Fruit fly (Drosophila melanogaster) whole organism, embryonic: ENCODE measurements around the gene Golgin84.

ENCODE experiments used
- Adf1 ChIP-seq: fragments of 200-800 bp; sonication (Bioruptor generic); IDR thresholded peaks from 2 replicates; pipeline ENCODE4 v1.3.6; 2022; ENCODE audit warnings: missing biosample characterization, missing genetic modification characterization
- CG12236 ChIP-seq: fragments of 200-800 bp; sonication (Bioruptor generic); optimal IDR thresholded peaks from 2 replicates; lab custom pipeline; 2016; ENCODE audit warnings: missing biosample characterization, missing genetic modification characterization
- CG16863 ChIP-seq: fragments of 200-800 bp; sonication (Bioruptor generic); optimal IDR thresholded peaks from 3 replicates; lab custom pipeline; 2016; ENCODE audit warnings: missing biosample characterization, missing genetic modification characterization
- CG18011 ChIP-seq: fragments of 200-800 bp; sonication (Bioruptor generic); optimal IDR thresholded peaks from 2 replicates; lab custom pipeline; 2017; ENCODE audit warnings: missing biosample characterization, missing genetic modification characterization, mild to moderate bottlenecking, moderate library complexity, missing genotype
- CG2116 ChIP-seq: fragments of 200-800 bp; sonication (Bioruptor generic); optimal IDR thresholded peaks from 3 replicates; lab custom pipeline; 2018; ENCODE audit warnings: missing biosample characterization, mild to moderate bottlenecking, missing genetic modification characterization
- CG3163 ChIP-seq: fragments of 200-800 bp; sonication (Bioruptor generic); optimal IDR thresholded peaks from 3 replicates; lab custom pipeline; 2016; ENCODE audit warnings: missing biosample characterization, missing genetic modification characterization
- CG3838 ChIP-seq: fragments of 200-800 bp; sonication (Bioruptor generic); optimal IDR thresholded peaks from 3 replicates; lab custom pipeline; 2016; ENCODE audit warnings: missing biosample characterization, missing genetic modification characterization
- CG42726 ChIP-seq: fragments of 200-800 bp; sonication (Bioruptor generic); IDR thresholded peaks from 2 replicates; pipeline ENCODE4 v1.3.6; 2022; ENCODE audit warnings: missing biosample characterization, missing genetic modification characterization; ENCODE audit not compliant: partially characterized antibody
- CG5245 ChIP-seq: fragments of 200-800 bp; sonication (Bioruptor generic); optimal IDR thresholded peaks from 3 replicates; lab custom pipeline; 2016; ENCODE audit warnings: missing biosample characterization, missing genetic modification characterization
- CG6813 ChIP-seq: fragments of 200-800 bp; sonication (Bioruptor generic); optimal IDR thresholded peaks from 2 replicates; lab custom pipeline; 2017; ENCODE audit warnings: missing biosample characterization, missing genetic modification characterization, mild to moderate bottlenecking, moderate library complexity, missing genetic modification reagents
- CG7372 ChIP-seq: fragments of 200-800 bp; sonication (Bioruptor generic); IDR thresholded peaks from 2 replicates; pipeline ENCODE4 v1.3.6; 2022; ENCODE audit warnings: missing biosample characterization, missing genetic modification characterization
- CG7556 ChIP-seq: fragments of 200-800 bp; sonication (Bioruptor generic); optimal IDR thresholded peaks from 2 replicates; lab custom pipeline; 2017; ENCODE audit warnings: missing biosample characterization, mild to moderate bottlenecking, missing genetic modification characterization
- CG8281 ChIP-seq: fragments of 200-800 bp; sonication (Bioruptor generic); optimal IDR thresholded peaks from 2 replicates; lab custom pipeline; 2018; ENCODE audit warnings: missing biosample characterization, mild to moderate bottlenecking, missing genetic modification characterization, moderate library complexity
- CG9727 ChIP-seq: fragments of 200-800 bp; sonication (Bioruptor generic); optimal IDR thresholded peaks from 3 replicates; lab custom pipeline; 2017; ENCODE audit warnings: missing biosample characterization, mild to moderate bottlenecking, missing genetic modification characterization
- CG9932 ChIP-seq: fragments of 200-800 bp; sonication (Bioruptor generic); IDR thresholded peaks from 2 replicates; pipeline ENCODE4 v1.3.6; 2022; ENCODE audit warnings: missing biosample characterization, missing genetic modification characterization
- Dref ChIP-seq: fragments of 200-800 bp; sonication (Bioruptor generic); IDR thresholded peaks from 2 replicates; pipeline ENCODE4 v1.3.6; 2022; ENCODE audit warnings: missing biosample characterization, missing genetic modification characterization
- ERR ChIP-seq: fragments of 200-800 bp; sonication (Bioruptor generic); optimal IDR thresholded peaks from 2 replicates; lab custom pipeline; 2016; ENCODE audit warnings: missing biosample characterization, missing genetic modification characterization
- GATAe ChIP-seq: fragments of 200-800 bp; sonication (Bioruptor generic); conservative IDR thresholded peaks from 2 replicates; pipeline ENCODE4 v1.3.6; 2022; ENCODE audit warnings: missing biosample characterization, missing genetic modification characterization
- H2.0 ChIP-seq: fragments of 200-800 bp; sonication (Bioruptor generic); IDR thresholded peaks from 2 replicates; pipeline ENCODE4 v1.3.6; 2022; ENCODE audit warnings: missing biosample characterization, missing genetic modification characterization
- HLHmδ ChIP-seq: fragments of 200-800 bp; sonication (Bioruptor generic); optimal IDR thresholded peaks from 2 replicates; lab custom pipeline; 2018; ENCODE audit warnings: missing biosample characterization, mild to moderate bottlenecking, missing genetic modification characterization, moderate library complexity
- Hand ChIP-seq: fragments of 200-800 bp; sonication (Bioruptor generic); optimal IDR thresholded peaks from 2 replicates; lab custom pipeline; 2017; ENCODE audit warnings: mild to moderate bottlenecking, missing biosample characterization, missing genetic modification reagents, missing genetic modification characterization
- Mrtf ChIP-seq: fragments of 200-800 bp; sonication (Bioruptor generic); IDR thresholded peaks from 3 replicates; pipeline ENCODE4 v1.3.6; 2022; ENCODE audit warnings: missing biosample characterization, missing genetic modification characterization
- Rfx ChIP-seq: fragments of 200-800 bp; sonication (Bioruptor generic); IDR thresholded peaks from 2 replicates; pipeline ENCODE4 v1.3.6; 2022; ENCODE audit warnings: missing biosample characterization, missing genetic modification characterization
- Sox100B ChIP-seq: fragments of 200-800 bp; sonication (Bioruptor generic); optimal IDR thresholded peaks from 3 replicates; lab custom pipeline; 2018; ENCODE audit warnings: missing biosample characterization, mild to moderate bottlenecking, missing genetic modification characterization
- Taf1 ChIP-seq: fragments of 200-800 bp; sonication (Bioruptor generic); IDR thresholded peaks from 2 replicates; pipeline ENCODE4 v1.3.6; 2022; ENCODE audit warnings: missing biosample characterization, missing genetic modification characterization
- Vsx1 ChIP-seq: fragments of 200-800 bp; sonication (Bioruptor generic); optimal IDR thresholded peaks from 2 replicates; lab custom pipeline; 2017; ENCODE audit warnings: missing biosample characterization, mild to moderate bottlenecking, missing genetic modification characterization, missing genetic modification reagents
- ab ChIP-seq: fragments of 200-800 bp; sonication (Bioruptor generic); optimal IDR thresholded peaks from 2 replicates; lab custom pipeline; 2016; ENCODE audit warnings: missing biosample characterization, missing genetic modification characterization
- bsh ChIP-seq, 2 experiments: fragments of 200-800 bp; sonication (Bioruptor generic); optimal IDR thresholded peaks; 2 replicates each; lab custom pipeline; 2017 to 2018; ENCODE audit warnings: mild to moderate bottlenecking in 2 of 2, missing biosample characterization in 2 of 2, missing genetic modification characterization in 2 of 2, moderate library complexity in 1 of 2
- crol ChIP-seq: fragments of 200-800 bp; sonication (Bioruptor generic); IDR thresholded peaks from 2 replicates; pipeline ENCODE4 v1.3.6; 2022; ENCODE audit warnings: missing biosample characterization, missing genetic modification characterization
- dimm ChIP-seq: fragments of 200-800 bp; sonication (Bioruptor generic); IDR thresholded peaks from 2 replicates; pipeline ENCODE4 v1.3.6; 2022; ENCODE audit warnings: missing biosample characterization, missing genetic modification characterization
- emc ChIP-seq: fragments of 200-800 bp; sonication (Bioruptor generic); optimal IDR thresholded peaks from 2 replicates; lab custom pipeline; 2016; ENCODE audit warnings: missing biosample characterization, missing genetic modification characterization
- fd64A ChIP-seq: fragments of 200-800 bp; sonication (Bioruptor generic); optimal IDR thresholded peaks from 3 replicates; lab custom pipeline; 2018; ENCODE audit warnings: missing biosample characterization, mild to moderate bottlenecking, missing genetic modification characterization
- gro ChIP-seq: fragments of 200-800 bp; sonication (Bioruptor generic); optimal IDR thresholded peaks from 2 replicates; lab custom pipeline; 2016; ENCODE audit warnings: missing biosample characterization, missing genetic modification characterization
- gsb-n ChIP-seq: fragments of 200-800 bp; sonication (Bioruptor generic); optimal IDR thresholded peaks from 3 replicates; lab custom pipeline; 2018; ENCODE audit warnings: missing biosample characterization, mild to moderate bottlenecking, missing genetic modification characterization
- gt ChIP-seq: fragments of 200-800 bp; sonication (Bioruptor generic); IDR thresholded peaks from 2 replicates; pipeline ENCODE4 v1.3.6; 2022; ENCODE audit warnings: missing biosample characterization, missing genetic modification characterization
- ham ChIP-seq: fragments of 200-800 bp; sonication (Bioruptor generic); IDR thresholded peaks from 2 replicates; pipeline ENCODE4 v1.3.6; 2022; ENCODE audit warnings: missing biosample characterization, missing genetic modification characterization
- ind ChIP-seq: fragments of 200-800 bp; sonication (Bioruptor generic); optimal IDR thresholded peaks from 3 replicates; lab custom pipeline; 2016; ENCODE audit warnings: missing biosample characterization, missing genetic modification characterization
- lab ChIP-seq: fragments of 200-800 bp; sonication (Bioruptor generic); optimal IDR thresholded peaks from 3 replicates; lab custom pipeline; 2017; ENCODE audit warnings: missing biosample characterization, missing genetic modification characterization, mild to moderate bottlenecking, moderate library complexity, missing genetic modification reagents
- maf-S ChIP-seq: fragments of 200-800 bp; sonication (Bioruptor generic); optimal IDR thresholded peaks from 2 replicates; lab custom pipeline; 2016; ENCODE audit warnings: missing biosample characterization, missing genetic modification characterization
- mirr ChIP-seq: fragments of 200-800 bp; sonication (Bioruptor generic); optimal IDR thresholded peaks from 3 replicates; lab custom pipeline; 2018; ENCODE audit warnings: missing biosample characterization, mild to moderate bottlenecking, missing genetic modification characterization
- peb ChIP-seq: fragments of 200-800 bp; sonication (Bioruptor generic); IDR thresholded peaks from 2 replicates; pipeline ENCODE4 v1.3.6; 2022; ENCODE audit warnings: missing biosample characterization, missing genetic modification characterization
- pfk ChIP-seq: fragments of 200-800 bp; sonication (Bioruptor generic); optimal IDR thresholded peaks from 2 replicates; lab custom pipeline; 2018; ENCODE audit warnings: missing biosample characterization, mild to moderate bottlenecking, missing genetic modification characterization, moderate library complexity
- pum ChIP-seq: fragments of 200-800 bp; sonication (Bioruptor generic); optimal IDR thresholded peaks from 2 replicates; lab custom pipeline; 2016; ENCODE audit warnings: missing biosample characterization, missing genetic modification characterization
- shn ChIP-seq: fragments of 200-800 bp; sonication (Bioruptor generic); optimal IDR thresholded peaks from 3 replicates; lab custom pipeline; 2016; ENCODE audit warnings: missing biosample characterization, missing genetic modification characterization
- sna ChIP-seq: fragments of 200-800 bp; sonication (Bioruptor generic); IDR thresholded peaks from 2 replicates; pipeline ENCODE4 v1.3.6; 2022; ENCODE audit warnings: missing biosample characterization, missing genetic modification characterization; ENCODE audit not compliant: partially characterized antibody
- stwl ChIP-seq: fragments of 200-800 bp; sonication (Bioruptor generic); optimal IDR thresholded peaks from 3 replicates; lab custom pipeline; 2018; ENCODE audit warnings: missing biosample characterization, mild to moderate bottlenecking, missing genetic modification characterization, moderate library complexity
- trh ChIP-seq: fragments of 200-800 bp; sonication (Bioruptor generic); optimal IDR thresholded peaks from 2 replicates; lab custom pipeline; 2016; ENCODE audit warnings: missing biosample characterization, missing genetic modification characterization
- ttk ChIP-seq: fragments of 200-800 bp; sonication (Bioruptor generic); IDR thresholded peaks from 2 replicates; pipeline ENCODE4 v2.1.2; 2022; ENCODE audit warnings: missing biosample characterization, missing genetic modification characterization
- twi ChIP-seq: fragments of 200-800 bp; optimal IDR thresholded peaks from 2 replicates; lab custom pipeline; 2019; ENCODE audit warnings: missing biosample characterization, mild to moderate bottlenecking, missing genetic modification characterization, moderate library complexity
- vfl ChIP-seq: fragments of 200-800 bp; sonication (Bioruptor generic); optimal IDR thresholded peaks from 2 replicates; lab custom pipeline; 2016; ENCODE audit warnings: missing biosample characterization, missing genetic modification characterization

Golgin84 gene

DNA sequence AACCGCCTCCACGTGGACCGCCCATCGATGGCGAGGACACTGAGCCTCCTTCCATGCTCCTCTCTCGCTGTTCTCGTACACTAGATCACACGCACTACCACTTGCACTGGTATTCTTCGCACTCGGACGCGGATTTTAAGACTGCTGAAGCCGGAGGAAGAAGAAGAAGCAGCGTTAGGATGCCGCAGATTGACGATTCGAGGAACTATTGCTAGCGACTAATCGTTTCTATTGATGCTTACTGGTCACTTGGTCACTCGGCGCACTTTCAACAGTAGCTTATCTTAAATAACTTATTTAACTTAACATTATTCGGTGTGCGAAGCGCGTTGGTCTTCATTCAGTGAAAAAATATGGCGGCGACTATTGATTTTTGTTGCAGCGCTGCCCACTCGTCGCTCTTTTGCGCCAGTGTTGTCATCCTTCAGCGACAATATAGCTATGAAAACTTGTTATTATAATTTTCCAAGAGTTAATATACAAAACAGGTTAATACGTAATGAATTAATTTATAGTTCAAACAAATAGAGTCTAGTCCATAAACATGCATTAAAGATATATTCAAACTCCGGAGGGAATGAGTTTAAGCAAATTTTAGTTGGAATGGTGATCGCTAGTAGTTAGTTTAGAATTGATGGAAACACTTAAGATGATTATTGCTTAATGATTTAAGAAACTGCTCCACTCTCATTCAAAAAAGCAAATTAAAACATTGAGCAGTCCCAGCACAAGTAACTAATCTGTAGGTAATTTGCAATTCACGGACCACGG lies 9.1 kb downstream of the Golgin84 start, which contains the start of the genes CG5746 and CG6454 (continued):
- TF ChIP-seq pum (GFP tag; lab: Kevin White, UChicago) (peak; percentile 55), vfl (GFP tag; lab: Kevin White, UChicago) (peak; percentile 20), ab (GFP tag; lab: Kevin White, UChicago) (no peak), ind (GFP tag; lab: Kevin White, UChicago) (no peak), sna (GFP tag; lab: Robert Waterston, UW) (no peak), mirr (no peak), bsh (GFP tag; optimal IDR thresholded peaks at IDR 0.05; lab: Kevin White, UChicago) (no peak), Adf1 (GFP tag; lab: Robert Waterston, UW) (no peak), gsb-n (tag; lab: Kevin White, UChicago) (no peak), CG7556 (GFP tag; lab: Kevin White, UChicago) (no peak), CG9932 (GFP tag; lab: Robert Waterston, UW) (no peak), CG3838 (no peak), trh (GFP tag; lab: Kevin White, UChicago) (no peak), CG9727 (GFP tag; lab: Kevin White, UChicago) (peak; percentile 50), CG16863 (GFP tag; lab: Kevin White, UChicago) (peak; percentile 56), Dref (no peak), maf-S (GFP tag; lab: Kevin White, UChicago) (peak; percentile 57), CG8281 (tag; lab: Kevin White, UChicago) (no peak), CG2116 (GFP tag; lab: Kevin White, UChicago) (peak; percentile 55), ERR (GFP tag; lab: Kevin White, UChicago) (no peak), Rfx (no peak; the same call in 1 of the 2 replicates), shn (GFP tag; lab: Kevin White, UChicago) (peak; percentile 46), gro (GFP tag; lab: Kevin White, UChicago) (peak; percentile 53), CG3163 (GFP tag; lab: Kevin White, UChicago) (peak; percentile 56), Sox100B (no peak), ttk (GFP tag; lab: Robert Waterston, UW) (no peak), CG7372 (no peak), CG18011 (GFP tag; lab: Kevin White, UChicago) (no peak), dimm (GFP tag; lab: Robert Waterston, UW) (no peak), CG12236 (GFP tag; lab: Kevin White, UChicago) (no peak), pfk (GFP tag; lab: Kevin White, UChicago) (no peak), Mrtf (GFP tag; lab: Robert Waterston, UW) (no peak), peb (GFP tag; lab: Robert Waterston, UW) (no peak), emc (GFP tag; lab: Kevin White, UChicago) (no peak), stwl (peak; percentile 48), crol (no peak), ham (GFP tag; lab: Robert Waterston, UW) (no peak), Taf1 (GFP tag; lab: Robert Waterston, UW) (0 out of 2 replicates have a peak, but pooled peaks have one; percentile 32), gt (GFP tag; lab: Robert Waterston, UW) (no peak), H2.0 (GFP tag; lab: Robert Waterston, UW) (0 out of 2 replicates have a peak, but pooled peaks have one; percentile 43), CG5245 (GFP tag; lab: Kevin White, UChicago) (peak; percentile 28), GATAe (GFP tag; lab: Robert Waterston, UW) (no peak), CG6813 (GFP tag; lab: Kevin White, UChicago) (no peak), twi (tag; lab: Kevin White, UChicago) (no peak), fd64A (no peak), lab (GFP tag; lab: Kevin White, UChicago) (no peak), CG42726 (GFP tag; lab: Robert Waterston, UW) (0 out of 2 replicates have a peak, but pooled peaks have one; percentile 5), Hand (GFP tag; lab: Kevin White, UChicago) (no peak), Vsx1 (GFP tag; lab: Kevin White, UChicago) (no peak), HLHmδ (GFP tag; lab: Kevin White, UChicago) (no peak)
